Fruit fly (Drosophila melanogaster): ENCODE data around the gene CG32236.

- TF ChIP-seq EcR (GFP tag; optimal IDR thresholded peaks at IDR 0.05) (no peak), Dll (optimal IDR thresholded peaks at IDR 0.05) (no peak), pan (optimal IDR thresholded peaks at IDR 0.05) (no peak), usp (GFP tag; optimal IDR thresholded peaks at IDR 0.05) (no peak), CG8478 (optimal IDR thresholded peaks at IDR 0.05) (no peak), psq (optimal IDR thresholded peaks at IDR 0.05) (no peak)
Measured at dm6 chr3L:4700091-4700490, 32.9 kb upstream of the CG32236 start.

Measured in whole organism.